Fruit fly (Drosophila melanogaster): ENCODE results near the gene Drak.

The Drak gene

DNA sequence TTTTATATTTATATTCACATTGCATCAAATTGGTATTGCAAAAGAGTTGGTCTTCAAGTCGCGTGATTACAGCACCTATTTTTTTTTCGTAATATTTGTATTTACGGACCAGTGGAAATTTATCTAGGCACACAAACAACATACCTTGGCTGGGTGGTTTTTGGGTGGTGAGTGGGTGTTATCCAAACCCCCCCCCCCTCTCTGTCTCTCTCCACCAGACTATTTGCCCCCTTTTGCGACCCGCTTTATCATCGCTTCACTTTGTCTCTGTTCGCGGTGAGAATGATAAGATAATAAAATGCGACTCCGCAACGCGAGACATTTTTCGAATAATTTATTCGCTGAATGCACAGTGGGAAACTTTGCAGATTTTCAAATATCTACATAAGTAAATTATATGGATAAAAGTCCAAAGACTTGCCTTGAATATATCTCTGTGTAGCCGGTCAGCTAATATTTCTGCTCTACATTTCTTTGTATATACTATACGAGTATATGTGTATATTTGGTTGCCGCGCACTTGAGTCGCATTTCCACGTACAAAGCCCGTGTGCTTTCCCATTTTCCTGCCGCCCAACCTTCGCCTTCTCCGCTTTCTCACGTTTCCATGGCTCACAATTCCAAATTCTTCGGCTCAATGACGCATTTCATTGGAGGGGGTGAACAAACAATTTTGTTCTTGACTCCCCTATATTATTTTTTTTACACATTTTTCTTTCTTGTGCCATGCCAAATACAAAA, 8.5 kb downstream of the Drak start (continued):
- TF ChIP-seq insv (GFP tag; optimal IDR thresholded peaks at IDR 0.05), result no peak
- no peak for TF ChIP-seq dan (GFP tag; IDR thresholded peaks at IDR 0.05)
- TF ChIP-seq CG16863 (GFP tag; optimal IDR thresholded peaks at IDR 0.05), result no peak
- no peak for TF ChIP-seq ERR (GFP tag; optimal IDR thresholded peaks at IDR 0.05)
- TF ChIP-seq CG8765 (GFP tag; IDR thresholded peaks at IDR 0.05), result no peak
- no peak for TF ChIP-seq Vsx1 (GFP tag; optimal IDR thresholded peaks at IDR 0.05)
- TF ChIP-seq crol (GFP tag; IDR thresholded peaks at IDR 0.05), result peak; percentile 46; the same call in 1 of the 2 replicates
- TF ChIP-seq ato (GFP tag; IDR thresholded peaks at IDR 0.05; ENCODE audit: partially characterized antibody), result no peak
- TF ChIP-seq gfzf (GFP tag; optimal IDR thresholded peaks at IDR 0.05), result no peak
- no peak for TF ChIP-seq CG2875 (GFP tag; optimal IDR thresholded peaks at IDR 0.05)
- TF ChIP-seq sens (GFP tag), result peak; percentile 56
- TF ChIP-seq CG32532 (GFP tag; IDR thresholded peaks at IDR 0.05), result 0 out of 2 replicates have a peak, but pooled peaks have one; percentile 16
- TF ChIP-seq CG1233 (GFP tag; optimal IDR thresholded peaks at IDR 0.05), result peak; percentile 3
- no peak for TF ChIP-seq CG2202 (tag; optimal IDR thresholded peaks at IDR 0.05)
- no peak for TF ChIP-seq Sry-δ (GFP tag; optimal IDR thresholded peaks at IDR 0.05)
- TF ChIP-seq CG7556 (GFP tag; optimal IDR thresholded peaks at IDR 0.05), result peak; percentile 21
- no peak for TF ChIP-seq cg (GFP tag; optimal IDR thresholded peaks at IDR 0.05)
- no peak for TF ChIP-seq CG13894 (tag; optimal IDR thresholded peaks at IDR 0.05)
- TF ChIP-seq CG12071 (GFP tag; optimal IDR thresholded peaks at IDR 0.05), result no peak
- no peak for TF ChIP-seq Dip2 (GFP tag; IDR thresholded peaks at IDR 0.05)
- no peak for TF ChIP-seq CG17802 (tag; optimal IDR thresholded peaks at IDR 0.05)
- TF ChIP-seq Med (GFP tag), result peak; percentile 59
- TF ChIP-seq repo (GFP tag; optimal IDR thresholded peaks at IDR 0.05), result no peak
- no peak for TF ChIP-seq kah (GFP tag; optimal IDR thresholded peaks at IDR 0.05)
- no peak for TF ChIP-seq CG12236 (GFP tag; optimal IDR thresholded peaks at IDR 0.05)
- no peak for TF ChIP-seq CG6854 (GFP tag; optimal IDR thresholded peaks at IDR 0.05)
- TF ChIP-seq bowl (GFP tag; IDR thresholded peaks at IDR 0.05), result no peak
- no peak for TF ChIP-seq C15 (GFP tag; IDR thresholded peaks at IDR 0.05)
- TF ChIP-seq Abd-B (GFP tag; optimal IDR thresholded peaks at IDR 0.05), result no peak
- TF ChIP-seq CG17359 (tag; optimal IDR thresholded peaks at IDR 0.05), result peak; percentile 4
- no peak for TF ChIP-seq Opbp (GFP tag; IDR thresholded peaks at IDR 0.05; ENCODE audit: partially characterized antibody)
- TF ChIP-seq CG33213 (GFP tag; optimal IDR thresholded peaks at IDR 0.05), result no peak
- no peak for TF ChIP-seq CG14014 (GFP tag; IDR thresholded peaks at IDR 0.05)
- no peak for TF ChIP-seq CG17186 (GFP tag; optimal IDR thresholded peaks at IDR 0.05)
- TF ChIP-seq CG7963 (GFP tag; IDR thresholded peaks at IDR 0.05; ENCODE audit: partially characterized antibody), result no peak
- no peak for TF ChIP-seq emc (GFP tag; optimal IDR thresholded peaks at IDR 0.05)
- no peak for TF ChIP-seq Dref (GFP tag; IDR thresholded peaks at IDR 0.05)
- no peak for TF ChIP-seq Ssrp (tag; optimal IDR thresholded peaks at IDR 0.05)
- TF ChIP-seq CG10209 (GFP tag; optimal IDR thresholded peaks at IDR 0.05), result no peak
- no peak for TF ChIP-seq cato (GFP tag; optimal IDR thresholded peaks at IDR 0.05; ENCODE audit: borderline replicate concordance)
- no peak for TF ChIP-seq Atf6 (GFP tag; IDR thresholded peaks at IDR 0.05)
- TF ChIP-seq sd (tag; optimal IDR thresholded peaks at IDR 0.05), result peak; percentile 53
- TF ChIP-seq CG16815 (GFP tag; optimal IDR thresholded peaks at IDR 0.05), result no peak
- TF ChIP-seq CG2678 (tag; optimal IDR thresholded peaks at IDR 0.05), result peak; percentile 12
- no peak for TF ChIP-seq fd3F (GFP tag; optimal IDR thresholded peaks at IDR 0.05)
- TF ChIP-seq hkb (optimal IDR thresholded peaks at IDR 0.05), result no peak
- TF ChIP-seq hkb (GFP tag; IDR thresholded peaks at IDR 0.05), result no peak
- TF ChIP-seq CG18764 (GFP tag; optimal IDR thresholded peaks at IDR 0.05), result no peak
- peak; percentile 40 for TF ChIP-seq lab (GFP tag; optimal IDR thresholded peaks at IDR 0.05)
- no peak for TF ChIP-seq odd (GFP tag; optimal IDR thresholded peaks at IDR 0.05)

Data from whole organism, embryonic.